Worm (Caenorhabditis elegans) whole organism, L4/young adult: ENCODE data around the gene gmeb-1.

Experiments
- dao-5 ChIP-seq: sonication (generic microtip); optimal IDR thresholded peaks from 2 replicates; lab custom pipeline; 2016; ENCODE audit warnings: missing genotype, missing genetic modification characterization, moderate library complexity, missing compliant biosample characterization
- him-1 ChIP-seq: sonication (generic microtip); optimal IDR thresholded peaks from 2 replicates; lab custom pipeline; 2016; ENCODE audit warnings: missing genotype, missing genetic modification reagents, missing genetic modification characterization, missing compliant biosample characterization

DNA sequence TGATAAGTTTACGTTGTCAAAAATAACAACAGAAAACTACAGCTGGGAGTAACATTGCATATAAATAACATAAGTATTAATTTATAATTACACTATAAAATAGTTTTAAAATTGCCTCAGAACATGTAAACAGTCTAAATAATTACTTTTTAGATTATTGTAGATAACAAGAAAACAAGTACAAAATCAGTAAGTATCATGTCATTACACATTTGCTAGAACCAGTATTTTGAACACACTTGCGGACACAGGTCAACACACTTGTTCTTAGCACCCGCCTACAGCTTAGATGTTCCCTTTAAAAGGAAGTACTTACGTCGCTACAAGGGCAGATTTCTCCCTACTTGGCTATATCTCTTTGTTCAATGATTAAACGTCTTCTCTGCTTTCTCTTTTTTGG is 14.6 kb downstream of the gmeb-1 start, which contains the start of gene F23F1.2:
- TF ChIP-seq him-1 (tag; lab: Kevin White, UChicago) (no peak), dao-5 (tag; lab: Kevin White, UChicago) (no peak)
